Worm (Caenorhabditis elegans): Measurements from ENCODE around the gene F55B12.2.

The F55B12.2 gene

DNA sequence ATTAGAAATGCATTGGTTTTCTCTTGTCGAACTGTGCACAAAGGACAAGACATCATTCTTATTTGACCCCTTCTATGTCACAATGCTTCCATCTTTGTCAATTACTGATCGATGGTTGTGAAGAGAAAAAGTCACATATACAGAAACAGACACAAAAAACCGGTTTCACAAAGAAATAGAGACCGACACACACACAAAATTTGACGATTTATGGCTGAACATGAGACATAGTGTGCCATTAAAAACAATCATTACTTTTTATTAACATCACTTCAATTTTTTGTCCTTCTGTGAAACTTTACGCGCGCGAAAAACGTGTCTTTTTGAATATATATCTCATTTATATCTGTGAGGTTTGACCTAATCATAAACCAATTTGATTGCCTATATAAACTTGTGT lies 26.2 kb downstream of the F55B12.2 start (continued):
- TF ChIP-seq unc-62 (GFP tag; optimal IDR thresholded peaks at IDR 0.05): no peak
- TF ChIP-seq nhr-11 (tag; optimal IDR thresholded peaks at IDR 0.05): no peak
- no peak for TF ChIP-seq isw-1 (GFP tag; IDR thresholded peaks at IDR 0.05)
- no peak for TF ChIP-seq ztf-4 (tag; optimal IDR thresholded peaks at IDR 0.05)
- no peak for TF ChIP-seq unc-30 (tag; optimal IDR thresholded peaks at IDR 0.05)
- no peak for TF ChIP-seq ama-1 (optimal IDR thresholded peaks at IDR 0.05)
- TF ChIP-seq fkh-10 (GFP tag; optimal IDR thresholded peaks at IDR 0.05): no peak
- TF ChIP-seq xbp-1 (tag; optimal IDR thresholded peaks at IDR 0.05): no peak
- TF ChIP-seq pqm-1 (tag; optimal IDR thresholded peaks at IDR 0.05): no peak
- no peak for TF ChIP-seq alr-1 (tag; optimal IDR thresholded peaks at IDR 0.05; ENCODE audit: borderline replicate concordance)
- no peak for TF ChIP-seq skn-1 (tag; optimal IDR thresholded peaks at IDR 0.05)
- no peak for TF ChIP-seq sptf-1 (tag; optimal IDR thresholded peaks at IDR 0.05)
- TF ChIP-seq ceh-82 (tag; optimal IDR thresholded peaks at IDR 0.05): no peak
- TF ChIP-seq nhr-47 (tag; optimal IDR thresholded peaks at IDR 0.05): no peak
- TF ChIP-seq dsc-1 (tag; optimal IDR thresholded peaks at IDR 0.05): no peak
- no peak for TF ChIP-seq F16B12.6 (tag; optimal IDR thresholded peaks at IDR 0.05)
- TF ChIP-seq snu-23 (GFP tag; optimal IDR thresholded peaks at IDR 0.05): peak; percentile 75
- no peak for TF ChIP-seq snpc-4 (tag; optimal IDR thresholded peaks at IDR 0.05)
- no peak for TF ChIP-seq nhr-76 (tag; optimal IDR thresholded peaks at IDR 0.05)
- TF ChIP-seq mdl-1 (tag; optimal IDR thresholded peaks at IDR 0.05): no peak
- no peak for TF ChIP-seq ces-1 (GFP tag; optimal IDR thresholded peaks at IDR 0.05)
- no peak for TF ChIP-seq elt-2 (tag; optimal IDR thresholded peaks at IDR 0.05)
- TF ChIP-seq C04F5.9 (tag; optimal IDR thresholded peaks at IDR 0.05): no peak
- no peak for TF ChIP-seq C16A3.4 (tag; optimal IDR thresholded peaks at IDR 0.05)
- no peak for TF ChIP-seq Y116A8C.19 (tag; optimal IDR thresholded peaks at IDR 0.05; ENCODE audit: borderline replicate concordance)
- peak; percentile 48 for TF ChIP-seq nhr-90 (tag; optimal IDR thresholded peaks at IDR 0.05; ENCODE audit: poor library complexity)
- TF ChIP-seq lir-3 (tag; optimal IDR thresholded peaks at IDR 0.05; ENCODE audit: poor library complexity): no peak
- TF ChIP-seq mep-1 (tag; optimal IDR thresholded peaks at IDR 0.05): peak; percentile 37
- no peak for TF ChIP-seq aha-1 (tag; optimal IDR thresholded peaks at IDR 0.05)
- no peak for TF ChIP-seq irx-1 (tag; optimal IDR thresholded peaks at IDR 0.05)
- peak; percentile 93 for TF ChIP-seq nhr-85 (tag)
- peak; percentile 63 for TF ChIP-seq nhr-20 (tag; optimal IDR thresholded peaks at IDR 0.05)
- no peak for TF ChIP-seq hlh-4 (tag; optimal IDR thresholded peaks at IDR 0.05)
- no peak for TF ChIP-seq nhr-77 (tag; optimal IDR thresholded peaks at IDR 0.05)
- no peak for TF ChIP-seq hlh-17 (GFP tag; optimal IDR thresholded peaks at IDR 0.05; ENCODE audit: borderline replicate concordance)
- no peak for TF ChIP-seq rnt-1 (tag; optimal IDR thresholded peaks at IDR 0.05)

DNA sequence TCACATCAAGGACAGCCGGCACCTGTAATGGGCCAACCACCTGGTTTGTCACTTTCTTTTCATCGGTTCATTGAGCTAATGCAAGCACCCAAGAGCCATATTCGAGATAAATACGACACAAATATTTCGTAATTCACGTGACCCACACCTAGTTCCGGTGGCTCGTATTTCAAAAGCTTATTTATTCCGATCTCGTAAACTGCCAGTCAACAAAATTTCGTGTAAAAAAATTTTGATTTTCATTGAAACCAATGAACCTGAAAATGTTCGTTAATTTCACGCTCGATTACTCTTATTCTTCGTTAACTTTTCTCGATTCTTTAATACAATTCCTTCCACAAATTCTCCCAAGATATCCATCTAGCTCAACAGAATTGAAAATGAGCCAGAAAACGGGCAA lies 26.7 kb downstream of the F55B12.2 start:
- TF ChIP-seq xbp-1 (tag; optimal IDR thresholded peaks at IDR 0.05) (no peak), fkh-8 (tag; optimal IDR thresholded peaks at IDR 0.05) (peak; percentile 6)

DNA sequence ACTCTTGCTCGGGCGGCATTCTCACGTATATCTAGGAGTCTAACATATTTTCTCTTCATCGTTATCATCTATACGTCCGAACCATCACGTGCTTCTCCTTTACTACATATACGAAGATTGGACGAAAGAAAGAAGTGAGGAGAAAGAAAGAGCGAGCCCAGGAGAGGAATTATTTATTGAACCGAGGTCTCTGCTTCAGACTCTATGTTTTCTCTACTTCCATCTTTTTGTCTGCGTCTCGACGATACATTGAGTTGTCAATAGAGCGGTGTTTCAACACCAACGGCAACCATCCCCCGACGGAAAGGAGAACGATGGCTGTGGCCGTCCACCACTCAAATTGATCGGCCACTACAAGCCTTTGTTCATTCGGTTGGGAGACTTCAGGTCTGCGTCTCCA lies 27.4 kb downstream of the F55B12.2 start:
- TF ChIP-seq fkh-10 (GFP tag; optimal IDR thresholded peaks at IDR 0.05): peak; percentile 21
- TF ChIP-seq snpc-4 (tag; optimal IDR thresholded peaks at IDR 0.05): peak; percentile 39
- TF ChIP-seq fkh-8 (tag; optimal IDR thresholded peaks at IDR 0.05): peak; percentile 85
- peak; percentile 89 for TF ChIP-seq C16A3.4 (tag; optimal IDR thresholded peaks at IDR 0.05)
- no peak for TF ChIP-seq zag-1 (tag; optimal IDR thresholded peaks at IDR 0.05)
- no peak for TF ChIP-seq unc-98 (GFP tag; IDR thresholded peaks at IDR 0.05)
- TF ChIP-seq unc-86 (tag; optimal IDR thresholded peaks at IDR 0.05): peak; percentile 83
- peak; percentile 60 for TF ChIP-seq sox-4 (tag; optimal IDR thresholded peaks at IDR 0.05)
- TF ChIP-seq ets-5 (GFP tag; IDR thresholded peaks at IDR 0.05): no peak
- TF ChIP-seq fos-1 (tag; optimal IDR thresholded peaks at IDR 0.05): peak; percentile 76
- no peak for TF ChIP-seq efl-3 (GFP tag; optimal IDR thresholded peaks at IDR 0.05)
- TF ChIP-seq ztf-11 (tag; optimal IDR thresholded peaks at IDR 0.05): no peak
- peak; percentile 77 to 94 for TF ChIP-seq lsy-2 (tag; optimal IDR thresholded peaks at IDR 0.05)
- peak; percentile 77 for TF ChIP-seq mep-1 (tag; optimal IDR thresholded peaks at IDR 0.05)
- TF ChIP-seq lin-35 (GFP tag; optimal IDR thresholded peaks at IDR 0.05): peak; percentile 79 to 80
- peak; percentile 29 for TF ChIP-seq pqm-1 (tag; optimal IDR thresholded peaks at IDR 0.05)
- peak; percentile 57 to 92 (median 83) for TF ChIP-seq ceh-82 (tag; optimal IDR thresholded peaks at IDR 0.05)
- no peak for TF ChIP-seq irx-1 (tag; optimal IDR thresholded peaks at IDR 0.05)
- no peak for TF ChIP-seq C34B4.2 (tag; optimal IDR thresholded peaks at IDR 0.05)
- peak; percentile 28 for TF ChIP-seq hpl-2 (GFP tag; optimal IDR thresholded peaks at IDR 0.05)
- TF ChIP-seq lin-14 (GFP tag; optimal IDR thresholded peaks at IDR 0.05): peak; percentile 98
- peak; percentile 83 for TF ChIP-seq nhr-47 (tag; optimal IDR thresholded peaks at IDR 0.05)
- TF ChIP-seq nhr-237 (tag; optimal IDR thresholded peaks at IDR 0.05): peak; percentile 60
- peak; percentile 75 for TF ChIP-seq nhr-85 (tag)
- no peak for TF ChIP-seq nhr-84 (tag; optimal IDR thresholded peaks at IDR 0.05)
- peak; percentile 70 for TF ChIP-seq isw-1 (GFP tag; IDR thresholded peaks at IDR 0.05)
